Worm (Caenorhabditis elegans): Measurements from ENCODE around the gene nhr-20.

Gene nhr-20

ce11 chrIII:4244285-4244684, 11.3 kb upstream of the nhr-20 start, which contains the start of gene zhit-2:
Gene zhit-2, minus strand, starts transcription at chrIII:4244385.
- TF ChIP-seq hlh-6 (tag; optimal IDR thresholded peaks at IDR 0.05) (no peak), C08G9.2 (tag; optimal IDR thresholded peaks at IDR 0.05) (no peak), ceh-2 (tag; optimal IDR thresholded peaks at IDR 0.05) (no peak), ceh-14 (tag; optimal IDR thresholded peaks at IDR 0.05) (no peak), eyg-1 (tag; optimal IDR thresholded peaks at IDR 0.05) (no peak), ref-2 (tag; optimal IDR thresholded peaks at IDR 0.05) (no peak), ceh-45 (GFP tag; IDR thresholded peaks at IDR 0.05) (no peak), dmd-4 (tag; optimal IDR thresholded peaks at IDR 0.05; ENCODE audit: borderline replicate concordance) (no peak), lin-11 (tag; optimal IDR thresholded peaks at IDR 0.05) (no peak), T23F11.4 (GFP tag; optimal IDR thresholded peaks at IDR 0.05) (no peak), pqm-1 (tag; optimal IDR thresholded peaks at IDR 0.05) (no peak), zip-5 (tag; optimal IDR thresholded peaks at IDR 0.05) (no peak)

ce11 chrIII:4243461-4243860, 10.4 kb upstream of the nhr-20 start, which contains the start of gene mrpl-21:
Gene mrpl-21, minus strand, starts transcription at chrIII:4243561.
- no peak for TF ChIP-seq pqm-1 (tag; optimal IDR thresholded peaks at IDR 0.05)
- no peak for TF ChIP-seq fkh-10 (GFP tag; optimal IDR thresholded peaks at IDR 0.05)
- TF ChIP-seq ref-2 (tag; optimal IDR thresholded peaks at IDR 0.05), result no peak
- TF ChIP-seq eyg-1 (tag; optimal IDR thresholded peaks at IDR 0.05), result no peak
- no peak for TF ChIP-seq ceh-2 (tag; optimal IDR thresholded peaks at IDR 0.05)
- no peak for TF ChIP-seq hlh-15 (tag; optimal IDR thresholded peaks at IDR 0.05)
- no peak for TF ChIP-seq unc-86 (tag; optimal IDR thresholded peaks at IDR 0.05)
- no peak for TF ChIP-seq ceh-6 (GFP tag; optimal IDR thresholded peaks at IDR 0.05)
- TF ChIP-seq hlh-30 (tag; optimal IDR thresholded peaks at IDR 0.05; ENCODE audit: insufficient read depth), result no peak
- no peak for TF ChIP-seq mec-3 (tag; optimal IDR thresholded peaks at IDR 0.05; ENCODE audit: borderline replicate concordance)
- no peak for TF ChIP-seq tbx-2 (tag; optimal IDR thresholded peaks at IDR 0.05)
- no peak for TF ChIP-seq ceh-45 (GFP tag; IDR thresholded peaks at IDR 0.05)
- TF ChIP-seq lin-11 (tag; optimal IDR thresholded peaks at IDR 0.05), result no peak
- TF ChIP-seq hlh-13 (GFP tag; optimal IDR thresholded peaks at IDR 0.05), result no peak
- TF ChIP-seq hlh-8 (tag; optimal IDR thresholded peaks at IDR 0.05), result no peak

ce11 chrIII:4242225-4242862, 9.3 kb upstream of the nhr-20 start, which contains the start of gene F43C1.7:
Gene F43C1.7, minus strand, starts transcription at chrIII:4242575.
- TF ChIP-seq ceh-30 (tag; optimal IDR thresholded peaks at IDR 0.05), result no peak
- no peak for TF ChIP-seq nhr-11 (tag; optimal IDR thresholded peaks at IDR 0.05)
- no peak for TF ChIP-seq T23F11.4 (GFP tag; optimal IDR thresholded peaks at IDR 0.05)
- no peak for TF ChIP-seq unc-55 (GFP tag; optimal IDR thresholded peaks at IDR 0.05)
- no peak for TF ChIP-seq fkh-10 (GFP tag; optimal IDR thresholded peaks at IDR 0.05)
- TF ChIP-seq sox-2 (GFP tag; IDR thresholded peaks at IDR 0.05), result no peak
- no peak for TF ChIP-seq sox-4 (tag; optimal IDR thresholded peaks at IDR 0.05)
- no peak for TF ChIP-seq ceh-48 (tag; optimal IDR thresholded peaks at IDR 0.05)
- no peak for TF ChIP-seq ceh-45 (GFP tag; IDR thresholded peaks at IDR 0.05)
- TF ChIP-seq hlh-15 (tag; optimal IDR thresholded peaks at IDR 0.05), result no peak
- no peak for TF ChIP-seq hlh-8 (tag; optimal IDR thresholded peaks at IDR 0.05)
- TF ChIP-seq rnt-1 (tag; optimal IDR thresholded peaks at IDR 0.05), result no peak
- TF ChIP-seq ceh-18 (tag; optimal IDR thresholded peaks at IDR 0.05), result no peak
- no peak for TF ChIP-seq C38D4.7 (GFP tag; optimal IDR thresholded peaks at IDR 0.05)
- no peak for TF ChIP-seq ceh-6 (GFP tag; optimal IDR thresholded peaks at IDR 0.05)
- no peak for TF ChIP-seq odd-2 (tag; optimal IDR thresholded peaks at IDR 0.05)
- no peak for TF ChIP-seq nhr-232 (tag; optimal IDR thresholded peaks at IDR 0.05)

ce11 chrIII:4241181-4241580, 8.2 kb upstream of the nhr-20 start:
- TF ChIP-seq ceh-48 (tag; optimal IDR thresholded peaks at IDR 0.05) (no peak), sox-4 (tag; optimal IDR thresholded peaks at IDR 0.05) (no peak), lim-6 (tag; optimal IDR thresholded peaks at IDR 0.05) (no peak), ama-1 (optimal IDR thresholded peaks at IDR 0.05) (no peak), elt-4 (tag; optimal IDR thresholded peaks at IDR 0.05) (no peak), unc-3 (GFP tag; conservative IDR thresholded peaks at IDR 0.05) (no peak), unc-3 (tag; optimal IDR thresholded peaks at IDR 0.05) (no peak), ceh-19 (GFP tag; optimal IDR thresholded peaks at IDR 0.05) (no peak), syd-9 (tag; optimal IDR thresholded peaks at IDR 0.05) (no peak)

All from whole organism, late embryonic.